Worm (Caenorhabditis elegans) whole organism, L2 larva: ENCODE measurements around the gene F26D2.15.

Experiments used
- C34F6.9 ChIP-seq: fragments of 150-350 bp; optimal IDR thresholded peaks from 2 replicates; lab custom pipeline; 2014; ENCODE audit warnings: missing biosample characterization, missing genetic modification characterization
- F13H6.1 ChIP-seq: sonication (generic microtip); optimal IDR thresholded peaks from 2 replicates; lab custom pipeline; 2016; ENCODE audit warnings: missing genetic modification characterization, missing compliant biosample characterization
- Y55F3AM.14 ChIP-seq: fragments of 200-800 bp; sonication (Bioruptor generic); optimal IDR thresholded peaks from 2 replicates; lab custom pipeline; 2018; ENCODE audit warnings: mild to moderate bottlenecking, missing genetic modification characterization, missing compliant biosample characterization
- ZK546.5 ChIP-seq: sonication (generic microtip); optimal IDR thresholded peaks from 2 replicates; lab custom pipeline; 2017; ENCODE audit warnings: missing biosample characterization, missing genetic modification characterization
- alr-1 ChIP-seq: fragments of 150-350 bp; optimal IDR thresholded peaks from 2 replicates; lab custom pipeline; 2014; ENCODE audit warnings: missing biosample characterization, missing genetic modification characterization
- aly-2 ChIP-seq: fragments of 150-350 bp; optimal IDR thresholded peaks from 2 replicates; lab custom pipeline; 2014; ENCODE audit warnings: missing biosample characterization, missing genetic modification characterization
- blmp-1 ChIP-seq: sonication (generic microtip); optimal IDR thresholded peaks from 2 replicates; lab custom pipeline; 2017; ENCODE audit warnings: missing genetic modification characterization, mild to moderate bottlenecking, missing compliant biosample characterization, antibody characterized with exemption, moderate library complexity; ENCODE audit not compliant: insufficient read depth
- ceh-16 ChIP-seq: fragments of 150-350 bp; optimal IDR thresholded peaks from 2 replicates; lab custom pipeline; 2014; ENCODE audit warnings: missing biosample characterization, missing genetic modification characterization
- ceh-82 ChIP-seq: fragments of 150-350 bp; optimal IDR thresholded peaks from 2 replicates; lab custom pipeline; 2014; ENCODE audit warnings: missing biosample characterization, missing genetic modification characterization
- crh-2 ChIP-seq: sonication (generic microtip); optimal IDR thresholded peaks from 2 replicates; lab custom pipeline; 2017; ENCODE audit warnings: missing biosample characterization, missing genetic modification characterization
- elt-3 ChIP-seq: sonication (generic microtip); optimal IDR thresholded peaks from 2 replicates; lab custom pipeline; 2017; ENCODE audit warnings: missing biosample characterization, missing genetic modification characterization
- gmeb-1 ChIP-seq: fragments of 150-350 bp; optimal IDR thresholded peaks from 2 replicates; lab custom pipeline; 2014; ENCODE audit warnings: missing biosample characterization, missing genetic modification characterization
- lin-11 ChIP-seq: fragments of 150-350 bp; sonication (generic microtip); optimal IDR thresholded peaks from 2 replicates; lab custom pipeline; 2014; ENCODE audit warnings: missing biosample characterization, missing genetic modification characterization, inconsistent platforms, mixed read lengths
- lin-13 ChIP-seq: fragments of 150-350 bp; optimal IDR thresholded peaks from 2 replicates; lab custom pipeline; 2014; ENCODE audit warnings: missing biosample characterization, missing genetic modification reagents, missing genetic modification characterization
- lin-39 ChIP-seq: fragments of 150-350 bp; optimal IDR thresholded peaks from 2 replicates; lab custom pipeline; 2014; ENCODE audit warnings: missing biosample characterization, missing genetic modification reagents, missing genetic modification characterization
- lsy-2 ChIP-seq, 2 experiments: fragments of 150-350 bp in 1 of 2; sonication (generic microtip) in 1 of 2; optimal IDR thresholded peaks; 2 replicates each; lab custom pipeline; 2014 to 2017; ENCODE audit warnings: missing biosample characterization in 2 of 2, missing genetic modification characterization in 2 of 2
- mab-5 ChIP-seq: fragments of 150-350 bp; optimal IDR thresholded peaks from 2 replicates; lab custom pipeline; 2014; ENCODE audit warnings: missing biosample characterization, missing genetic modification characterization
- mbf-1 ChIP-seq: sonication (generic microtip); optimal IDR thresholded peaks from 2 replicates; lab custom pipeline; 2017; ENCODE audit warnings: missing biosample characterization, missing genetic modification characterization
- nhr-10 ChIP-seq: sonication (generic microtip); optimal IDR thresholded peaks from 2 replicates; lab custom pipeline; 2017; ENCODE audit warnings: missing biosample characterization, missing genetic modification characterization
- nhr-11 ChIP-seq: fragments of 150-350 bp; optimal IDR thresholded peaks from 2 replicates; lab custom pipeline; 2014; ENCODE audit warnings: missing biosample characterization, missing genetic modification characterization
- nhr-12 ChIP-seq: fragments of 150-350 bp; optimal IDR thresholded peaks from 2 replicates; lab custom pipeline; 2014; ENCODE audit warnings: missing biosample characterization, missing genetic modification characterization
- nhr-129 ChIP-seq: fragments of 150-350 bp; optimal IDR thresholded peaks from 2 replicates; lab custom pipeline; 2014; ENCODE audit warnings: missing biosample characterization, missing genetic modification characterization
- nhr-21 ChIP-seq: fragments of 150-350 bp; optimal IDR thresholded peaks from 2 replicates; lab custom pipeline; 2014; ENCODE audit warnings: missing biosample characterization, missing genetic modification characterization
- nhr-23 ChIP-seq: fragments of 150-350 bp; optimal IDR thresholded peaks from 2 replicates; lab custom pipeline; 2014; ENCODE audit warnings: missing biosample characterization, missing genetic modification reagents, missing genetic modification characterization
- nhr-237 ChIP-seq: fragments of 150-350 bp; optimal IDR thresholded peaks from 2 replicates; lab custom pipeline; 2014; ENCODE audit warnings: missing biosample characterization, missing genetic modification characterization
- nhr-25 ChIP-seq: fragments of 150-350 bp; sonication (generic microtip); optimal IDR thresholded peaks from 3 replicates; lab custom pipeline; 2014; ENCODE audit warnings: missing biosample characterization, missing genetic modification characterization
- nhr-6 ChIP-seq: fragments of 150-350 bp; optimal IDR thresholded peaks from 2 replicates; lab custom pipeline; 2014; ENCODE audit warnings: missing biosample characterization, missing genetic modification characterization
- nhr-77 ChIP-seq: fragments of 150-350 bp; optimal IDR thresholded peaks from 2 replicates; lab custom pipeline; 2014; ENCODE audit warnings: missing biosample characterization, missing genetic modification characterization
- peb-1 ChIP-seq: fragments of 150-350 bp; optimal IDR thresholded peaks from 2 replicates; lab custom pipeline; 2014; ENCODE audit warnings: missing biosample characterization, missing genetic modification characterization
- sem-4 ChIP-seq: fragments of 150-350 bp; optimal IDR thresholded peaks from 2 replicates; lab custom pipeline; 2014; ENCODE audit warnings: missing biosample characterization, missing genetic modification reagents, missing genetic modification characterization
- skn-1 ChIP-seq: sonication (generic microtip); optimal IDR thresholded peaks from 2 replicates; lab custom pipeline; 2017; ENCODE audit warnings: missing biosample characterization, missing genetic modification characterization
- sma-3 ChIP-seq: sonication (generic microtip); optimal IDR thresholded peaks from 2 replicates; lab custom pipeline; 2016; ENCODE audit warnings: missing genetic modification reagents, missing genetic modification characterization, missing compliant biosample characterization
- sma-9 ChIP-seq, 2 experiments: fragments of 150-350 bp in 1 of 2; sonication (generic microtip) in 1 of 2; optimal IDR thresholded peaks; 2 replicates each; lab custom pipeline; 2014 to 2016; ENCODE audit warnings: missing genetic modification characterization in 2 of 2, mild to moderate bottlenecking in 1 of 2, missing biosample characterization in 1 of 2, missing compliant biosample characterization in 1 of 2, missing genetic modification reagents in 1 of 2, moderate library complexity in 1 of 2
- snpc-4 ChIP-seq: fragments of 150-350 bp; optimal IDR thresholded peaks from 2 replicates; lab custom pipeline; 2014; ENCODE audit warnings: missing biosample characterization, missing genetic modification characterization
- unc-39 ChIP-seq: fragments of 150-350 bp; optimal IDR thresholded peaks from 2 replicates; lab custom pipeline; 2014; ENCODE audit warnings: missing biosample characterization, missing genetic modification characterization
- unc-55 ChIP-seq: fragments of 150-350 bp; sonication (generic microtip); optimal IDR thresholded peaks from 3 replicates; lab custom pipeline; 2014; ENCODE audit warnings: missing biosample characterization, missing genetic modification reagents, missing genetic modification characterization
- ztf-11 ChIP-seq: sonication (generic microtip); optimal IDR thresholded peaks from 2 replicates; lab custom pipeline; 2017; ENCODE audit warnings: missing biosample characterization, missing genetic modification characterization
- ztf-4 ChIP-seq: fragments of 150-350 bp; optimal IDR thresholded peaks from 2 replicates; lab custom pipeline; 2014; ENCODE audit warnings: missing biosample characterization, missing genetic modification characterization

The F26D2.15 gene

ce11 chrV:16443626-16444025 is 6.0 kb downstream of the F26D2.15 start, which contains the start of gene srh-141:
srh-141 (plus strand) TSS chrV:16443926.
- TF ChIP-seq elt-3 (tag; lab: Kevin White, UChicago) (no peak), ZK546.5 (tag; lab: Kevin White, UChicago) (no peak), F13H6.1 (tag; lab: Kevin White, UChicago) (no peak), alr-1 (tag; lab: Kevin White, UChicago) (no peak)

- TF ChIP-seq nhr-77 (tag; lab: Kevin White, UChicago) (no peak), ceh-82 (tag; lab: Kevin White, UChicago) (no peak), snpc-4 (tag; lab: Kevin White, UChicago) (no peak), sem-4 (tag; lab: Kevin White, UChicago) (no peak), ztf-11 (tag; lab: Kevin White, UChicago) (no peak), unc-39 (tag; lab: Kevin White, UChicago) (no peak), nhr-11 (tag; lab: Kevin White, UChicago) (no peak), peb-1 (no peak), lin-13 (GFP tag; lab: Kevin White, UChicago) (no peak), lin-39 (tag; lab: Kevin White, UChicago) (no peak), skn-1 (tag; lab: Kevin White, UChicago) (no peak), nhr-237 (tag; lab: Kevin White, UChicago) (no peak)
- TF ChIP-seq, all 48 proteins: peak for 0
These were observed 8.0 kb downstream of the F26D2.15 start, which contains the start of gene T08G3.6 for ce11 chrV:16445676-16446075. T08G3.6 (plus strand) TSS chrV:16445976.

DNA sequence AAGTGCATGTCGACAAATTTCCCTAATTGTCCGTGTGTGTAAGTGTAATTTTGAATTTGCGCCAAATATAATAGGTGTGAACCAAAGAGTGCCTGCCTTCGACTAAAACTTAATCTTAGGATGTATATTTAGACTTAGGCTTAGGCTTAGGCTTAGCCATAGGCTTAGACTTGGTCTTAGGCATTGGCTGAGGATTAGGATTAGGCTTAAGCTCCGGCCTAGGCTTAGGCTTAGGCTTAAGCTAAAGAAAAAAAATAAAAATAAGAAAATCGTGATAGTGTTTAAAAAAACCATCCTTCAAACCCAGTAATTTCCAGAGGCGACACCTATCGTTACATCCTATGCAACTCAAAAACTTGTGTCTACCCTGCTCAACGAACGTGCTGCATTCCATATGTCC is 8.5 kb downstream of the F26D2.15 start:
- no peak for TF ChIP-seq crh-2
- no peak for TF ChIP-seq nhr-10 (tag; lab: Kevin White, UChicago)
- TF ChIP-seq nhr-23 (tag; lab: Kevin White, UChicago): no peak
- no peak for TF ChIP-seq peb-1
- TF ChIP-seq ZK546.5 (tag; lab: Kevin White, UChicago): no peak
- TF ChIP-seq nhr-129 (tag; lab: Kevin White, UChicago): no peak
- no peak for TF ChIP-seq gmeb-1
- no peak for TF ChIP-seq unc-55
- no peak for TF ChIP-seq sem-4 (tag; lab: Kevin White, UChicago)
- no peak for TF ChIP-seq blmp-1
- no peak for TF ChIP-seq lin-11 (tag; lab: Kevin White, UChicago)
- TF ChIP-seq lsy-2 (tag; optimal IDR thresholded peaks at IDR 0.05; lab: Kevin White, UChicago): no peak
- no peak for TF ChIP-seq sma-9 (GFP tag; optimal IDR thresholded peaks at IDR 0.05; lab: Kevin White, UChicago)
- no peak for TF ChIP-seq sma-9 (tag; optimal IDR thresholded peaks at IDR 0.05; lab: Kevin White, UChicago)
- TF ChIP-seq alr-1 (tag; lab: Kevin White, UChicago): no peak
- no peak for TF ChIP-seq nhr-21 (tag; lab: Kevin White, UChicago)
- no peak for TF ChIP-seq nhr-11 (tag; lab: Kevin White, UChicago)
- no peak for TF ChIP-seq snpc-4 (tag; lab: Kevin White, UChicago)
- TF ChIP-seq ztf-11 (tag; lab: Kevin White, UChicago): no peak
- TF ChIP-seq nhr-6 (tag; lab: Kevin White, UChicago): no peak
- no peak for TF ChIP-seq mbf-1

- TF ChIP-seq aly-2 (tag; lab: Kevin White, UChicago): no peak
- no peak for TF ChIP-seq gmeb-1
- TF ChIP-seq nhr-12: no peak
- TF ChIP-seq blmp-1: no peak
- TF ChIP-seq lin-13 (GFP tag; lab: Kevin White, UChicago): no peak
- TF ChIP-seq sma-3 (GFP tag; lab: Kevin White, UChicago): no peak
- no peak for TF ChIP-seq alr-1 (tag; lab: Kevin White, UChicago)
- no peak for TF ChIP-seq nhr-77 (tag; lab: Kevin White, UChicago)
- TF ChIP-seq nhr-6 (tag; lab: Kevin White, UChicago): no peak
- no peak for TF ChIP-seq nhr-23 (tag; lab: Kevin White, UChicago)
- TF ChIP-seq nhr-10 (tag; lab: Kevin White, UChicago): no peak
- no peak for TF ChIP-seq crh-2
- TF ChIP-seq, all 48 proteins: peak for 0
These were observed 10.1 kb downstream of the F26D2.15 start, which contains the start of gene T08G3.13 for ce11 chrV:16447735-16448134. T08G3.13 (plus strand) TSS chrV:16448035.

DNA sequence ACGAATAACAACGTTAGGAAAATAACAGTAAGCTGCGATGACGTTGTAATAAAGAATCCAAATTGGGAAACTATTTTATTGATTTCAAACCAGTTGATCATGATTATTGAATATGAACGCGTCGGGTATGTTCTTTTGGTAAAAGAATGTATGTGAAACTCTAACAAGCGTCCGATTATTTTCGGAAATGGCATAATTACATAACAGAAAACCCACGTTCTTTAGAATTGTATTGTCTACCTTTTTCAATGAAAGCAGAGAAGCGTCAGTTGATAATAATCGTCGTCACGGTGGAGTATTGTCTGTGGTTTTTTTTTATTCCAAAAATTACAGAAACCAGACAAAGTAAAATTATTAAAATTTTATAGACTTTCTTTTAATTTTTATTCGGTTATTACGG is 17.4 kb downstream of the F26D2.15 start, which contains the start of gene str-14:
str-14 (minus strand) TSS at position 101 of the 400 bp plus-strand sequence.
- no peak for TF ChIP-seq C34F6.9 (tag; lab: Kevin White, UChicago)
- TF ChIP-seq nhr-25 (tag; lab: Kevin White, UChicago): no peak
- TF ChIP-seq snpc-4 (tag; lab: Kevin White, UChicago): no peak
- TF ChIP-seq ceh-82 (tag; lab: Kevin White, UChicago): no peak
- no peak for TF ChIP-seq aly-2 (tag; lab: Kevin White, UChicago)
- TF ChIP-seq mab-5 (tag; lab: Kevin White, UChicago): no peak
- TF ChIP-seq ZK546.5 (tag; lab: Kevin White, UChicago): no peak
- TF ChIP-seq ztf-4: no peak
- no peak for TF ChIP-seq nhr-21 (tag; lab: Kevin White, UChicago)
- TF ChIP-seq ceh-16: no peak
- no peak for TF ChIP-seq nhr-10 (tag; lab: Kevin White, UChicago)
- TF ChIP-seq peb-1: no peak
- TF ChIP-seq nhr-6 (tag; lab: Kevin White, UChicago): no peak
- no peak for TF ChIP-seq nhr-11 (tag; lab: Kevin White, UChicago)
- TF ChIP-seq nhr-129 (tag; lab: Kevin White, UChicago): no peak
- TF ChIP-seq Y55F3AM.14 (GFP tag; lab: Kevin White, UChicago): no peak
